Fruit fly (Drosophila melanogaster): ENCODE measurements around the gene rdo.

dm6 chr2L:18012168-18012567 is at the start of gene rdo:
- TF ChIP-seq Ets96B (tag; optimal IDR thresholded peaks at IDR 0.05): no peak
- no peak for TF ChIP-seq CG10631 (GFP tag; optimal IDR thresholded peaks at IDR 0.05)
- no peak for TF ChIP-seq Gug (GFP tag; IDR thresholded peaks at IDR 0.05)
- no peak for TF ChIP-seq Blimp-1 (GFP tag; optimal IDR thresholded peaks at IDR 0.05)
- TF ChIP-seq CG4318 (GFP tag; optimal IDR thresholded peaks at IDR 0.05): no peak
- no peak for TF ChIP-seq Sox102F (GFP tag; optimal IDR thresholded peaks at IDR 0.05)
- no peak for TF ChIP-seq Eip75B (GFP tag; optimal IDR thresholded peaks at IDR 0.05)

Data from whole organism, prepupa.